Worm (Caenorhabditis elegans) whole organism, L4 larva: Measurements from ENCODE around the gene F10E7.2.

Source experiments
- F26F4.8 ChIP-seq: fragments of 200-800 bp; sonication (Bioruptor generic); conservative IDR thresholded peaks from 2 replicates; pipeline ENCODE4 v1.3.6; 2022; ENCODE audit warnings: missing genetic modification characterization, missing compliant biosample characterization
- T20F7.1 ChIP-seq: fragments of 200-800 bp; sonication (Bioruptor generic); optimal IDR thresholded peaks from 2 replicates; lab custom pipeline; 2018; ENCODE audit warnings: mild to moderate bottlenecking, missing genetic modification characterization, missing compliant biosample characterization
- T26A8.4 ChIP-seq: fragments of 200-800 bp; sonication (Bioruptor generic); IDR thresholded peaks from 2 replicates; pipeline ENCODE4 v1.3.6; 2022; ENCODE audit warnings: missing genetic modification characterization, missing compliant biosample characterization
- ZK337.2 ChIP-seq: fragments of 200-800 bp; sonication (Bioruptor generic); IDR thresholded peaks from 2 replicates; pipeline ENCODE4 v1.3.6; 2022; ENCODE audit warnings: missing genetic modification reagents, missing genetic modification characterization, missing compliant biosample characterization
- attf-4 ChIP-seq: sonication (generic microtip); optimal IDR thresholded peaks from 3 replicates; lab custom pipeline; 2017; ENCODE audit warnings: missing biosample characterization, missing genetic modification characterization
- ctbp-1 ChIP-seq: fragments of 200-800 bp; sonication (Bioruptor generic); IDR thresholded peaks from 2 replicates; pipeline ENCODE4 v1.3.6; 2022; ENCODE audit warnings: missing genetic modification reagents, missing genetic modification characterization, missing compliant biosample characterization
- daf-16 ChIP-seq, 3 experiments: sonication (generic microtip); optimal IDR thresholded peaks; 2 replicates each; lab custom pipeline; 2016 to 2017; ENCODE audit warnings: missing genetic modification characterization in 3 of 3, missing genetic modification reagents in 3 of 3, mild to moderate bottlenecking in 2 of 3, missing compliant biosample characterization in 2 of 3, missing biosample characterization in 1 of 3, moderate library complexity in 1 of 3
- dmd-6 ChIP-seq: fragments of 200-800 bp; sonication (Bioruptor generic); IDR thresholded peaks from 2 replicates; pipeline ENCODE4 v1.3.6; 2022; ENCODE audit warnings: missing genetic modification reagents, missing genetic modification characterization, missing compliant biosample characterization
- dmd-9 ChIP-seq: fragments of 200-800 bp; sonication (Bioruptor generic); IDR thresholded peaks from 2 replicates; pipeline ENCODE4 v1.3.6; 2022; ENCODE audit warnings: missing genetic modification reagents, missing genetic modification characterization, missing compliant biosample characterization
- dve-1 ChIP-seq: sonication (generic microtip); optimal IDR thresholded peaks from 2 replicates; lab custom pipeline; 2017; ENCODE audit warnings: antibody characterized with exemption, mild to moderate bottlenecking, missing genetic modification characterization, missing compliant biosample characterization; ENCODE audit not compliant: insufficient read depth
- egl-43 ChIP-seq: fragments of 200-800 bp; sonication (Bioruptor generic); IDR thresholded peaks from 2 replicates; pipeline ENCODE4 v1.3.6; 2022; ENCODE audit warnings: missing genetic modification reagents, missing genetic modification characterization, missing compliant biosample characterization
- hlh-11 ChIP-seq: fragments of 200-800 bp; sonication (Bioruptor generic); optimal IDR thresholded peaks from 2 replicates; lab custom pipeline; 2018; ENCODE audit warnings: mild to moderate bottlenecking, missing genetic modification characterization, missing compliant biosample characterization
- hlh-30 ChIP-seq: sonication (generic microtip); optimal IDR thresholded peaks from 2 replicates; lab custom pipeline; 2017; ENCODE audit warnings: antibody characterized with exemption, mild to moderate bottlenecking, missing genetic modification characterization, missing compliant biosample characterization; ENCODE audit not compliant: insufficient read depth
- lin-38 ChIP-seq: fragments of 200-800 bp; sonication (Bioruptor generic); IDR thresholded peaks from 2 replicates; pipeline ENCODE4 v1.3.6; 2022; ENCODE audit warnings: missing genetic modification reagents, missing genetic modification characterization, missing compliant biosample characterization
- lin-39 ChIP-seq: fragments of 150-350 bp; optimal IDR thresholded peaks from 2 replicates; lab custom pipeline; 2014; ENCODE audit warnings: missing biosample characterization, missing genetic modification reagents, missing genetic modification characterization
- lsy-2 ChIP-seq, 2 experiments: fragments of 150-350 bp in 1 of 2; sonication (generic microtip) in 1 of 2; optimal IDR thresholded peaks; 2 replicates each; lab custom pipeline; 2014 to 2017; ENCODE audit warnings: missing biosample characterization in 2 of 2, missing genetic modification characterization in 2 of 2
- madf-9 ChIP-seq: fragments of 200-800 bp; sonication (Bioruptor generic); conservative IDR thresholded peaks from 2 replicates; pipeline ENCODE4 v1.3.6; 2022; ENCODE audit warnings: missing genetic modification reagents, missing genetic modification characterization, missing compliant biosample characterization
- mdl-1 ChIP-seq, 2 experiments: fragments of 150-350 bp in 1 of 2; sonication (generic microtip) in 1 of 2; optimal IDR thresholded peaks; 2 replicates each; lab custom pipeline; 2014 to 2017; ENCODE audit warnings: missing biosample characterization in 2 of 2, missing genetic modification characterization in 2 of 2
- mep-1 ChIP-seq: fragments of 150-350 bp; sonication (generic microtip); optimal IDR thresholded peaks from 3 replicates; lab custom pipeline; 2014; ENCODE audit warnings: missing biosample characterization, missing genetic modification characterization
- mxl-2 ChIP-seq: fragments of 200-800 bp; sonication (Bioruptor generic); conservative IDR thresholded peaks from 2 replicates; pipeline ENCODE4 v1.3.6; 2022; ENCODE audit warnings: missing genetic modification reagents, missing genetic modification characterization, missing compliant biosample characterization
- mxl-3 ChIP-seq: fragments of 200-800 bp; sonication (Bioruptor generic); optimal IDR thresholded peaks from 2 replicates; lab custom pipeline; 2018; ENCODE audit warnings: mild to moderate bottlenecking, missing genetic modification characterization, missing compliant biosample characterization
- nhr-102 ChIP-seq: sonication (generic microtip); optimal IDR thresholded peaks from 2 replicates; lab custom pipeline; 2016; ENCODE audit warnings: mild to moderate bottlenecking, missing genetic modification characterization, moderate library complexity, missing compliant biosample characterization
- nhr-11 ChIP-seq: fragments of 150-350 bp; optimal IDR thresholded peaks from 2 replicates; lab custom pipeline; 2014; ENCODE audit warnings: missing biosample characterization, missing genetic modification characterization
- nhr-28 ChIP-seq: fragments of 150-350 bp; optimal IDR thresholded peaks from 2 replicates; lab custom pipeline; 2014; ENCODE audit warnings: missing biosample characterization, missing genetic modification characterization
- nhr-42 ChIP-seq: fragments of 200-800 bp; sonication (Bioruptor generic); IDR thresholded peaks from 2 replicates; pipeline ENCODE4 v1.3.6; 2022; ENCODE audit warnings: missing genetic modification characterization, missing compliant biosample characterization
- nhr-48 ChIP-seq: sonication (generic microtip); optimal IDR thresholded peaks from 2 replicates; lab custom pipeline; 2016; ENCODE audit warnings: mild to moderate bottlenecking, missing genetic modification characterization, missing compliant biosample characterization
- nhr-77 ChIP-seq: fragments of 150-350 bp; optimal IDR thresholded peaks from 2 replicates; lab custom pipeline; 2014; ENCODE audit warnings: missing biosample characterization, missing genetic modification characterization
- pha-4 ChIP-seq, 2 experiments: fragments of 150-350 bp in 1 of 2; fragments of 200-800 bp in 1 of 2; sonication (Bioruptor generic) in 1 of 2; IDR thresholded peaks in 1 of 2; optimal IDR thresholded peaks in 1 of 2; 2 replicates each; pipeline versions ENCODE4 v1.3.6 to Lab custom; 2014 to 2022; ENCODE audit warnings: missing genetic modification characterization in 2 of 2, missing genetic modification reagents in 2 of 2, missing biosample characterization in 1 of 2, missing compliant biosample characterization in 1 of 2
- php-3 ChIP-seq: fragments of 200-800 bp; sonication (Bioruptor generic); IDR thresholded peaks from 2 replicates; pipeline ENCODE4 v1.3.6; 2022; ENCODE audit warnings: missing genetic modification reagents, missing genetic modification characterization, missing compliant biosample characterization
- pqm-1 ChIP-seq: sonication (generic microtip); optimal IDR thresholded peaks from 2 replicates; lab custom pipeline; 2017; ENCODE audit warnings: missing biosample characterization, missing genetic modification characterization
- sdz-12 ChIP-seq: fragments of 200-800 bp; sonication (Bioruptor generic); optimal IDR thresholded peaks from 2 replicates; lab custom pipeline; 2018; ENCODE audit warnings: mild to moderate bottlenecking, missing genetic modification characterization, missing compliant biosample characterization
- spr-1 ChIP-seq: sonication (generic microtip); optimal IDR thresholded peaks from 2 replicates; lab custom pipeline; 2016; ENCODE audit warnings: mild to moderate bottlenecking, missing genetic modification characterization, missing compliant biosample characterization
- spr-3 ChIP-seq: fragments of 200-800 bp; sonication (Bioruptor generic); optimal IDR thresholded peaks from 2 replicates; lab custom pipeline; 2018; ENCODE audit warnings: mild to moderate bottlenecking, missing genetic modification characterization, missing compliant biosample characterization
- tra-1 ChIP-seq: fragments of 200-800 bp; sonication (Bioruptor generic); IDR thresholded peaks from 2 replicates; pipeline ENCODE4 v1.3.6; 2022; ENCODE audit warnings: missing genetic modification reagents, missing genetic modification characterization, missing compliant biosample characterization
- unc-130 ChIP-seq: sonication (generic microtip); optimal IDR thresholded peaks from 2 replicates; lab custom pipeline; 2016; ENCODE audit warnings: missing genetic modification reagents, missing genetic modification characterization, missing compliant biosample characterization
- unc-62 ChIP-seq, 3 experiments: fragments of 150-350 bp in 1 of 3; sonication (generic microtip); optimal IDR thresholded peaks in 2 of 3; peaks in 1 of 3; 1 replicate in 1 of 3; 2 replicates in 2 of 3; lab custom pipeline; 2014 to 2017; ENCODE audit warnings: missing biosample characterization in 3 of 3, missing genetic modification characterization in 3 of 3, missing genetic modification reagents in 3 of 3, missing genotype in 1 of 3
- zip-2 ChIP-seq: fragments of 150-350 bp; optimal IDR thresholded peaks from 2 replicates; lab custom pipeline; 2014; ENCODE audit warnings: missing biosample characterization, missing genetic modification characterization
- ztf-7 ChIP-seq: fragments of 150-350 bp; optimal IDR thresholded peaks from 2 replicates; lab custom pipeline; 2014; ENCODE audit warnings: missing biosample characterization, missing genetic modification characterization

The F10E7.2 gene

DNA sequence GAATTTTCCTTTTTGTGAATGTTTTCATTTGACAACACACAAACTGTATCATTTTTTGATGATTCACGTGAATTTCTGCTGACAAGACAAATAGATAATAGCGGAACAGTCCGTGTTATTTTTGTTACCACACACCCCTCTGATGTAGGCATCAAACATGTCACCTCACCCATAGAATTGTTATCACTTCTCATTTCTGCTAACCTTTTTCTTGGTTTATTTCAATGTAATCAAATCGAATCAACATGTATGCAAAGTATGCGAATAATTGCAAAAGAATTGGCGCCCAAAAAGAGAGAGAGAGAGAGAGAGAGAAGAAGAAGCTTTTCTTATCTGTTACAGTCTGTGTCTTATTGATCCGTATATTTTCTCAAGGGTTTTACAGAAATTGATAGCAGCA lies 35.4 kb downstream of the F10E7.2 start:
- TF ChIP-seq hlh-11 (peak; percentile 75), mdl-1 (tag; optimal IDR thresholded peaks at IDR 0.05; lab: Kevin White, UChicago) (peak in 1 of 2 experiments; percentile 39), pha-4 (GFP tag; IDR thresholded peaks at IDR 0.05; lab: Robert Waterston, UW) (no peak), pha-4 (tag; optimal IDR thresholded peaks at IDR 0.05; lab: Kevin White, UChicago) (peak; percentile 42), nhr-48 (tag; lab: Kevin White, UChicago) (peak; percentile 19), lsy-2 (tag; optimal IDR thresholded peaks at IDR 0.05; lab: Kevin White, UChicago) (peak in 1 of 2 experiments; percentile 36), pqm-1 (tag; lab: Kevin White, UChicago) (peak; percentile 69), F26F4.8 (GFP tag; lab: Robert Waterston, UW) (no peak), nhr-28 (tag; lab: Kevin White, UChicago) (peak; percentile 93), nhr-11 (tag; lab: Kevin White, UChicago) (no peak), hlh-30 (tag; lab: Kevin White, UChicago) (peak; percentile 25), daf-16 (GFP tag; optimal IDR thresholded peaks at IDR 0.05; lab: Kevin White, UChicago) (no peak), daf-16 (tag; optimal IDR thresholded peaks at IDR 0.05; lab: Kevin White, UChicago) (peak; percentile 95), php-3 (GFP tag; lab: Robert Waterston, UW) (peak; percentile 68), mxl-2 (GFP tag; lab: Robert Waterston, UW) (peak; percentile 79; the same call in 1 of the 2 replicates), mxl-3 (peak; percentile 33), nhr-77 (tag; lab: Kevin White, UChicago) (peak; percentile 68), dve-1 (tag; lab: Kevin White, UChicago) (peak; percentile 57), sdz-12 (no peak), unc-62 (GFP tag; optimal IDR thresholded peaks at IDR 0.05 in 1 of 2; lab: Kevin White, UChicago) (peak in 1 of 2 experiments; percentile 69), unc-62 (tag; optimal IDR thresholded peaks at IDR 0.05; lab: Kevin White, UChicago) (no peak), T20F7.1 (GFP tag; lab: Kevin White, UChicago) (peak; percentile 11), ctbp-1 (no peak), dmd-6 (peak; percentile 78)

DNA sequence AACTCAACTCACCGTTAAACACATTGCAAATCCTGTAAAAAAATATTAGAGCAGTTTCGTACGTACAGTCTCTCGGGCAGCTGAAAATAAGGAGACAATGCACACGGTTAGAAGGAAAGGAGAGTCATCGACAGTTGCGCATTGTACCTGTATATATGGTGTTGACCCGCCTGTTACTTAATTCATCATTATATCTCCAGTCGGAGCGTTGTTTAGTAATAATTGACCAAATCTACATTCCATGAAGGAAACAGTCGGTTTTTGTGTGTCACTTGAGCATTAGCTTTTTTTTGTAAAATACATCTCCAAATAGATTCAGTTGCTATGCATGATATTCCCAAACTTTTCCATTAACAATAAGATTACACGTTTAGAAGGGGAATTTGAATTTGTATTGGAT lies 39.5 kb downstream of the F10E7.2 start, which contains the start of gene C27H5.12:
Gene C27H5.12 (minus strand): TSS at position 101 of the 400 bp plus-strand sequence.
- TF ChIP-seq spr-1 (tag; lab: Kevin White, UChicago): no peak
- TF ChIP-seq unc-62 (GFP tag; optimal IDR thresholded peaks at IDR 0.05 in 1 of 2; lab: Kevin White, UChicago): peak in 1 of 2 experiments; percentile 30
- TF ChIP-seq unc-62 (tag; optimal IDR thresholded peaks at IDR 0.05; lab: Kevin White, UChicago): no peak

- TF ChIP-seq unc-62 (GFP tag; optimal IDR thresholded peaks at IDR 0.05 in 1 of 2; lab: Kevin White, UChicago): peak in 1 of 2 experiments; percentile 76
- TF ChIP-seq unc-62 (tag; optimal IDR thresholded peaks at IDR 0.05; lab: Kevin White, UChicago): no peak
- no peak for TF ChIP-seq madf-9 (GFP tag; lab: Robert Waterston, UW)
Measured at ce11 chrII:7165749-7166148, 43.7 kb downstream of the F10E7.2 start, which contains the start of gene mfsd-13.2. Gene mfsd-13.2 (minus strand): TSS chrII:7165849.

ce11 chrII:7166768-7167167 lies 44.7 kb downstream of the F10E7.2 start:
- no peak for TF ChIP-seq ctbp-1
- TF ChIP-seq php-3 (GFP tag; lab: Robert Waterston, UW): peak; percentile 90
- TF ChIP-seq daf-16 (GFP tag; optimal IDR thresholded peaks at IDR 0.05; lab: Kevin White, UChicago): no peak
- peak; percentile 65 for TF ChIP-seq daf-16 (tag; optimal IDR thresholded peaks at IDR 0.05; lab: Kevin White, UChicago)
- no peak for TF ChIP-seq T26A8.4
- TF ChIP-seq zip-2 (tag; lab: Kevin White, UChicago): no peak
- TF ChIP-seq pqm-1 (tag; lab: Kevin White, UChicago): peak; percentile 92
- peak; percentile 60 for TF ChIP-seq hlh-11
- TF ChIP-seq dve-1 (tag; lab: Kevin White, UChicago): peak; percentile 80
- peak; percentile 91 for TF ChIP-seq dmd-6
- no peak for TF ChIP-seq lsy-2 (tag; optimal IDR thresholded peaks at IDR 0.05; lab: Kevin White, UChicago)
- peak; percentile 46 for TF ChIP-seq nhr-102 (tag; lab: Kevin White, UChicago)
- TF ChIP-seq egl-43: no peak
- peak; percentile 97 for TF ChIP-seq nhr-28 (tag; lab: Kevin White, UChicago)
- peak; percentile 12 for TF ChIP-seq nhr-48 (tag; lab: Kevin White, UChicago)
- TF ChIP-seq nhr-77 (tag; lab: Kevin White, UChicago): peak; percentile 76

ce11 chrII:7168712-7169111 lies 46.7 kb downstream of the F10E7.2 start, which contains the start of gene col-36:
Gene col-36 (minus strand): TSS chrII:7168812.
- TF ChIP-seq unc-62 (GFP tag; optimal IDR thresholded peaks at IDR 0.05 in 1 of 2; lab: Kevin White, UChicago) (no peak), unc-62 (tag; optimal IDR thresholded peaks at IDR 0.05; lab: Kevin White, UChicago) (no peak), ZK337.2 (GFP tag; lab: Robert Waterston, UW) (no peak), F26F4.8 (GFP tag; lab: Robert Waterston, UW) (no peak), lin-38 (no peak), dmd-9 (GFP tag; lab: Robert Waterston, UW) (no peak), ztf-7 (tag; lab: Kevin White, UChicago) (no peak), mep-1 (tag; lab: Kevin White, UChicago) (no peak), attf-4 (tag; lab: Kevin White, UChicago) (no peak), tra-1 (GFP tag; lab: Robert Waterston, UW) (no peak), lin-39 (tag; lab: Kevin White, UChicago) (no peak), nhr-77 (tag; lab: Kevin White, UChicago) (no peak), spr-3 (no peak), sdz-12 (no peak), unc-130 (GFP tag; lab: Kevin White, UChicago) (no peak), hlh-11 (no peak), nhr-42 (GFP tag; lab: Robert Waterston, UW) (no peak), T26A8.4 (no peak)
